Fruit fly (Drosophila melanogaster): ENCODE results near the gene CG10600.

The CG10600 gene

dm6 chr2L:18864093-18864492, 24.6 kb upstream of the CG10600 start (continued):
- no peak for TF ChIP-seq CG7745 (tag; optimal IDR thresholded peaks at IDR 0.05)
- no peak for TF ChIP-seq kni (GFP tag; optimal IDR thresholded peaks at IDR 0.05)
- TF ChIP-seq inv (GFP tag; IDR thresholded peaks at IDR 0.05; ENCODE audit: partially characterized antibody), result no peak
- TF ChIP-seq Ptx1 (GFP tag; IDR thresholded peaks at IDR 0.05), result no peak
- TF ChIP-seq CG16813 (GFP tag; IDR thresholded peaks at IDR 0.05; ENCODE audit: partially characterized antibody), result no peak
- no peak for TF ChIP-seq CG31365 (tag; optimal IDR thresholded peaks at IDR 0.05)
- no peak for TF ChIP-seq zen (tag; optimal IDR thresholded peaks at IDR 0.05)
- TF ChIP-seq CG14014 (GFP tag; IDR thresholded peaks at IDR 0.05), result peak; percentile 37; the same call in 1 of the 2 replicates
- TF ChIP-seq ab (GFP tag; optimal IDR thresholded peaks at IDR 0.05), result no peak
- no peak for TF ChIP-seq NC2α (GFP tag; optimal IDR thresholded peaks at IDR 0.05)
- TF ChIP-seq ranshi (GFP tag; IDR thresholded peaks at IDR 0.05), result no peak
- no peak for TF ChIP-seq Xrp1 (GFP tag; IDR thresholded peaks at IDR 0.05)
- TF ChIP-seq pros (GFP tag; optimal IDR thresholded peaks at IDR 0.05), result no peak
- no peak for TF ChIP-seq klu (GFP tag; IDR thresholded peaks at IDR 0.05)
- TF ChIP-seq Xbp1 (GFP tag; optimal IDR thresholded peaks at IDR 0.05), result no peak
- no peak for TF ChIP-seq kay (GFP tag; optimal IDR thresholded peaks at IDR 0.05)
- peak; percentile 42; the same call in 1 of the 2 replicates for TF ChIP-seq CG9932 (GFP tag; IDR thresholded peaks at IDR 0.05)
- no peak for TF ChIP-seq Nf-YB (GFP tag; optimal IDR thresholded peaks at IDR 0.05)
- 0 out of 3 replicates have a peak, but pooled peaks have one; percentile 21 for TF ChIP-seq Optix (GFP tag; IDR thresholded peaks at IDR 0.05)
- no peak for TF ChIP-seq en (GFP tag; optimal IDR thresholded peaks at IDR 0.05)
- TF ChIP-seq Myb (GFP tag; optimal IDR thresholded peaks at IDR 0.05), result no peak
- TF ChIP-seq Elba2 (GFP tag; optimal IDR thresholded peaks at IDR 0.05), result no peak
- no peak for TF ChIP-seq Hr78 (GFP tag; optimal IDR thresholded peaks at IDR 0.05)
- TF ChIP-seq hth (optimal IDR thresholded peaks at IDR 0.05), result no peak
- peak; percentile 32 for TF ChIP-seq CG10209 (GFP tag; optimal IDR thresholded peaks at IDR 0.05)
- TF ChIP-seq Dll (GFP tag; IDR thresholded peaks at IDR 0.05; ENCODE audit: partially characterized antibody), result no peak
- no peak for TF ChIP-seq stwl (tag; optimal IDR thresholded peaks at IDR 0.05)
- TF ChIP-seq tup (GFP tag; optimal IDR thresholded peaks at IDR 0.05), result no peak
- TF ChIP-seq Hmr (GFP tag; optimal IDR thresholded peaks at IDR 0.05), result peak; percentile 34
- TF ChIP-seq CG11723 (GFP tag; optimal IDR thresholded peaks at IDR 0.05), result no peak
- no peak for TF ChIP-seq D (optimal IDR thresholded peaks at IDR 0.05)
- TF ChIP-seq D (GFP tag; optimal IDR thresholded peaks at IDR 0.05), result no peak
- TF ChIP-seq sob (GFP tag; IDR thresholded peaks at IDR 0.05), result no peak
- no peak for TF ChIP-seq sug (tag; optimal IDR thresholded peaks at IDR 0.05)
- no peak for TF ChIP-seq HLH54F (GFP tag; optimal IDR thresholded peaks at IDR 0.05)
- no peak for TF ChIP-seq peb (GFP tag; IDR thresholded peaks at IDR 0.05)
- TF ChIP-seq ssp (GFP tag; IDR thresholded peaks at IDR 0.05), result no peak
- TF ChIP-seq CG17361 (GFP tag; IDR thresholded peaks at IDR 0.05), result no peak
- no peak for TF ChIP-seq CG11085 (GFP tag; IDR thresholded peaks at IDR 0.05)
- TF ChIP-seq CG6791 (GFP tag; IDR thresholded peaks at IDR 0.05; ENCODE audit: partially characterized antibody), result no peak
- TF ChIP-seq B-H1 (GFP tag; IDR thresholded peaks at IDR 0.05), result no peak
- TF ChIP-seq Doc2 (GFP tag; IDR thresholded peaks at IDR 0.05), result no peak
- TF ChIP-seq CG2712 (tag; optimal IDR thresholded peaks at IDR 0.05), result no peak
- TF ChIP-seq CG6175 (GFP tag; IDR thresholded peaks at IDR 0.05), result no peak
- no peak for TF ChIP-seq Meics (GFP tag; optimal IDR thresholded peaks at IDR 0.05)
- no peak for TF ChIP-seq CG13624 (GFP tag; optimal IDR thresholded peaks at IDR 0.05)
- no peak for TF ChIP-seq CG17612 (GFP tag; IDR thresholded peaks at IDR 0.05)
- TF ChIP-seq Camta (GFP tag; optimal IDR thresholded peaks at IDR 0.05), result no peak
- no peak for TF ChIP-seq Mad (GFP tag; optimal IDR thresholded peaks at IDR 0.05)
- no peak for TF ChIP-seq gt (GFP tag; IDR thresholded peaks at IDR 0.05)
- no peak for TF ChIP-seq wor (GFP tag; IDR thresholded peaks at IDR 0.05)
- TF ChIP-seq CG8290 (GFP tag; optimal IDR thresholded peaks at IDR 0.05), result no peak
- peak in 1 of 2 experiments; percentile 70 for TF ChIP-seq CG8290 (tag; optimal IDR thresholded peaks at IDR 0.05)

All from whole organism, embryonic.